Worm (Caenorhabditis elegans) whole organism, L3 larva: ENCODE data around the gene str-230.
"Not testable (repeated sequence)": the region's sequence is repeated elsewhere in the genome, so short reads cannot be mapped to it uniquely, and the experiment has no call there.

Source experiments
- fkh-2 ChIP-seq: fragments of 150-350 bp; optimal IDR thresholded peaks from 2 replicates; lab custom pipeline; 2014; ENCODE audit warnings: missing biosample characterization, missing genetic modification reagents, missing genetic modification characterization
- nhr-76 ChIP-seq: fragments of 150-350 bp; sonication (generic microtip); optimal IDR thresholded peaks from 5 replicates; lab custom pipeline; 2014; ENCODE audit warnings: missing biosample characterization, missing genetic modification characterization
- ztf-4 ChIP-seq: fragments of 150-350 bp; optimal IDR thresholded peaks from 2 replicates; lab custom pipeline; 2014; ENCODE audit warnings: missing biosample characterization, missing genetic modification characterization

ce11 chrV:14205214-14205613, 5.4 kb downstream of the str-230 start, which contains the start of gene T16A9.3:
- TF ChIP-seq nhr-76; ztf-4 (tag; lab: Kevin White, UChicago); fkh-2 (tag; lab: Kevin White, UChicago): not testable (repeated sequence)
